Fruit fly (Drosophila melanogaster): ENCODE measurements around the gene Sfp78E.
A peak's percentile ranks its signal among the peaks of the same experiment; 100 is the strongest.

dm6 chr3L:21679687-21680086 lies 4.2 kb downstream of the Sfp78E start, which contains the start of the genes Als2 and CG11248:
- TF ChIP-seq kay (GFP tag; ENCODE audit: borderline replicate concordance) (peak; percentile 62), Mnt (GFP tag; optimal IDR thresholded peaks at IDR 0.05) (peak; percentile 6), Hr96 (GFP tag; optimal IDR thresholded peaks at IDR 0.05) (peak; percentile 66), CG7045 (GFP tag; optimal IDR thresholded peaks at IDR 0.05) (peak; percentile 48), Clk (GFP tag; optimal IDR thresholded peaks at IDR 0.05) (no peak), CG11617 (GFP tag; optimal IDR thresholded peaks at IDR 0.05) (peak; percentile 66), pad (GFP tag; optimal IDR thresholded peaks at IDR 0.05) (peak; percentile 28), cic (GFP tag; optimal IDR thresholded peaks at IDR 0.05) (no peak), CG12768 (GFP tag; optimal IDR thresholded peaks at IDR 0.05) (peak; percentile 51), CG1620 (GFP tag; optimal IDR thresholded peaks at IDR 0.05) (peak; percentile 64)

Data from whole organism, adult.